Worm (Caenorhabditis elegans) whole organism, L4 larva: ENCODE results near the gene B0294.1.
A peak's percentile ranks its signal among the peaks of the same experiment; 100 is the strongest.

Experiments
- D1046.2 ChIP-seq: fragments of 200-800 bp; sonication (Bioruptor generic); IDR thresholded peaks from 2 replicates; pipeline ENCODE4 v1.3.6; 2022; ENCODE audit warnings: missing genetic modification characterization, missing compliant biosample characterization
- F10B5.3 ChIP-seq: sonication (generic microtip); optimal IDR thresholded peaks from 2 replicates; lab custom pipeline; 2016; ENCODE audit warnings: mild to moderate bottlenecking, missing genetic modification characterization, missing compliant biosample characterization
- F37D6.2 ChIP-seq: sonication (generic microtip); optimal IDR thresholded peaks from 2 replicates; lab custom pipeline; 2016; ENCODE audit warnings: mild to moderate bottlenecking, missing genetic modification characterization, missing compliant biosample characterization
- F49E8.2 ChIP-seq: sonication (generic microtip); optimal IDR thresholded peaks from 2 replicates; lab custom pipeline; 2016; ENCODE audit warnings: missing compliant biosample characterization, mild to moderate bottlenecking, missing genetic modification characterization, borderline replicate concordance
- Y105C5A.15 ChIP-seq: fragments of 200-800 bp; sonication (Bioruptor generic); IDR thresholded peaks from 2 replicates; pipeline ENCODE4 v1.3.6; 2022; ENCODE audit warnings: missing genetic modification characterization, missing compliant biosample characterization
- ZK337.2 ChIP-seq: fragments of 200-800 bp; sonication (Bioruptor generic); IDR thresholded peaks from 2 replicates; pipeline ENCODE4 v1.3.6; 2022; ENCODE audit warnings: missing genetic modification reagents, missing genetic modification characterization, missing compliant biosample characterization
- arid-1 ChIP-seq: fragments of 200-800 bp; sonication (Bioruptor generic); conservative IDR thresholded peaks from 2 replicates; pipeline ENCODE4 v1.3.6; 2022; ENCODE audit warnings: missing genetic modification reagents, missing genetic modification characterization, missing compliant biosample characterization
- ceh-44 ChIP-seq: fragments of 200-800 bp; sonication (Bioruptor generic); IDR thresholded peaks from 2 replicates; pipeline ENCODE4 v1.3.6; 2022; ENCODE audit warnings: missing genetic modification reagents, missing genetic modification characterization, missing compliant biosample characterization
- daf-12 ChIP-seq: fragments of 150-350 bp; optimal IDR thresholded peaks from 2 replicates; lab custom pipeline; 2014; ENCODE audit warnings: missing biosample characterization, missing genetic modification reagents, missing genetic modification characterization
- daf-16 ChIP-seq, 3 experiments: sonication (generic microtip); optimal IDR thresholded peaks; 2 replicates each; lab custom pipeline; 2016 to 2017; ENCODE audit warnings: missing genetic modification characterization in 3 of 3, missing genetic modification reagents in 3 of 3, mild to moderate bottlenecking in 2 of 3, missing compliant biosample characterization in 2 of 3, missing biosample characterization in 1 of 3, moderate library complexity in 1 of 3
- dmd-6 ChIP-seq: fragments of 200-800 bp; sonication (Bioruptor generic); IDR thresholded peaks from 2 replicates; pipeline ENCODE4 v1.3.6; 2022; ENCODE audit warnings: missing genetic modification reagents, missing genetic modification characterization, missing compliant biosample characterization
- dmd-9 ChIP-seq: fragments of 200-800 bp; sonication (Bioruptor generic); IDR thresholded peaks from 2 replicates; pipeline ENCODE4 v1.3.6; 2022; ENCODE audit warnings: missing genetic modification reagents, missing genetic modification characterization, missing compliant biosample characterization
- dpl-1 ChIP-seq: fragments of 150-350 bp; optimal IDR thresholded peaks from 2 replicates; lab custom pipeline; 2014; ENCODE audit warnings: missing biosample characterization, missing genetic modification reagents, missing genetic modification characterization
- duxl-1 ChIP-seq: sonication (generic microtip); optimal IDR thresholded peaks from 2 replicates; lab custom pipeline; 2016; ENCODE audit warnings: mild to moderate bottlenecking, missing genetic modification characterization, moderate library complexity, missing compliant biosample characterization; ENCODE audit not compliant: poor library complexity
- hlh-30 ChIP-seq: sonication (generic microtip); optimal IDR thresholded peaks from 2 replicates; lab custom pipeline; 2017; ENCODE audit warnings: antibody characterized with exemption, mild to moderate bottlenecking, missing genetic modification characterization, missing compliant biosample characterization; ENCODE audit not compliant: insufficient read depth
- hmg-1.1 ChIP-seq: fragments of 200-800 bp; sonication (Bioruptor generic); IDR thresholded peaks from 2 replicates; pipeline ENCODE4 v1.3.6; 2022; ENCODE audit warnings: missing genetic modification reagents, missing genetic modification characterization, missing compliant biosample characterization
- lin-13 ChIP-seq: fragments of 150-350 bp; optimal IDR thresholded peaks from 2 replicates; lab custom pipeline; 2014; ENCODE audit warnings: missing biosample characterization, missing genetic modification reagents, missing genetic modification characterization
- lin-29 ChIP-seq: fragments of 200-800 bp; sonication (Bioruptor generic); IDR thresholded peaks from 2 replicates; pipeline ENCODE4 v1.3.6; 2022; ENCODE audit warnings: missing genetic modification reagents, missing genetic modification characterization, missing compliant biosample characterization
- lin-39 ChIP-seq: fragments of 150-350 bp; optimal IDR thresholded peaks from 2 replicates; lab custom pipeline; 2014; ENCODE audit warnings: missing biosample characterization, missing genetic modification reagents, missing genetic modification characterization
- lir-3 ChIP-seq: sonication (generic microtip); optimal IDR thresholded peaks from 2 replicates; lab custom pipeline; 2016; ENCODE audit warnings: mild to moderate bottlenecking, missing genetic modification characterization, missing compliant biosample characterization
- madf-5 ChIP-seq, 2 experiments: fragments of 200-800 bp; sonication (Bioruptor generic); IDR thresholded peaks; 2 replicates each; pipeline ENCODE4 v1.3.6; 2022; ENCODE audit warnings: missing compliant biosample characterization in 2 of 2, missing genetic modification characterization in 2 of 2
- mdl-1 ChIP-seq, 2 experiments: fragments of 150-350 bp in 1 of 2; sonication (generic microtip) in 1 of 2; optimal IDR thresholded peaks; 2 replicates each; lab custom pipeline; 2014 to 2017; ENCODE audit warnings: missing biosample characterization in 2 of 2, missing genetic modification characterization in 2 of 2
- mep-1 ChIP-seq: fragments of 150-350 bp; sonication (generic microtip); optimal IDR thresholded peaks from 3 replicates; lab custom pipeline; 2014; ENCODE audit warnings: missing biosample characterization, missing genetic modification characterization
- mes-2 ChIP-seq: sonication (generic microtip); optimal IDR thresholded peaks from 2 replicates; lab custom pipeline; 2016; ENCODE audit warnings: missing genotype, mild to moderate bottlenecking, missing genetic modification characterization, missing compliant biosample characterization; ENCODE audit not compliant: poor library complexity, severe bottlenecking
- mxl-2 ChIP-seq: fragments of 200-800 bp; sonication (Bioruptor generic); conservative IDR thresholded peaks from 2 replicates; pipeline ENCODE4 v1.3.6; 2022; ENCODE audit warnings: missing genetic modification reagents, missing genetic modification characterization, missing compliant biosample characterization
- nhr-102 ChIP-seq: sonication (generic microtip); optimal IDR thresholded peaks from 2 replicates; lab custom pipeline; 2016; ENCODE audit warnings: mild to moderate bottlenecking, missing genetic modification characterization, moderate library complexity, missing compliant biosample characterization
- nhr-11 ChIP-seq: fragments of 150-350 bp; optimal IDR thresholded peaks from 2 replicates; lab custom pipeline; 2014; ENCODE audit warnings: missing biosample characterization, missing genetic modification characterization
- nhr-237 ChIP-seq: sonication (generic microtip); optimal IDR thresholded peaks from 2 replicates; lab custom pipeline; 2017; ENCODE audit warnings: missing biosample characterization, missing genetic modification characterization
- nhr-25 ChIP-seq: sonication (generic microtip); optimal IDR thresholded peaks from 2 replicates; lab custom pipeline; 2017; ENCODE audit warnings: missing genetic modification characterization, mild to moderate bottlenecking, missing compliant biosample characterization, antibody characterized with exemption, moderate library complexity, borderline replicate concordance; ENCODE audit not compliant: insufficient read depth
- nhr-28 ChIP-seq: fragments of 150-350 bp; optimal IDR thresholded peaks from 2 replicates; lab custom pipeline; 2014; ENCODE audit warnings: missing biosample characterization, missing genetic modification characterization
- nhr-77 ChIP-seq: fragments of 150-350 bp; optimal IDR thresholded peaks from 2 replicates; lab custom pipeline; 2014; ENCODE audit warnings: missing biosample characterization, missing genetic modification characterization
- pha-4 ChIP-seq, 2 experiments: fragments of 150-350 bp in 1 of 2; fragments of 200-800 bp in 1 of 2; sonication (Bioruptor generic) in 1 of 2; IDR thresholded peaks in 1 of 2; optimal IDR thresholded peaks in 1 of 2; 2 replicates each; pipeline versions ENCODE4 v1.3.6 to Lab custom; 2014 to 2022; ENCODE audit warnings: missing genetic modification characterization in 2 of 2, missing genetic modification reagents in 2 of 2, missing biosample characterization in 1 of 2, missing compliant biosample characterization in 1 of 2
- rbr-2 ChIP-seq: sonication (generic microtip); optimal IDR thresholded peaks from 2 replicates; lab custom pipeline; 2016; ENCODE audit warnings: missing genotype, missing genetic modification characterization, missing compliant biosample characterization
- sdz-12 ChIP-seq: fragments of 200-800 bp; sonication (Bioruptor generic); optimal IDR thresholded peaks from 2 replicates; lab custom pipeline; 2018; ENCODE audit warnings: mild to moderate bottlenecking, missing genetic modification characterization, missing compliant biosample characterization
- set-16 ChIP-seq: fragments of 200-800 bp; sonication (Bioruptor generic); IDR thresholded peaks from 2 replicates; pipeline ENCODE4 v1.3.6; 2022; ENCODE audit warnings: missing genetic modification reagents, missing genetic modification characterization, missing compliant biosample characterization
- snpc-1.2 ChIP-seq: fragments of 200-800 bp; sonication (Bioruptor generic); IDR thresholded peaks from 2 replicates; pipeline ENCODE4 v1.3.6; 2022; ENCODE audit warnings: missing genetic modification reagents, missing genetic modification characterization, missing compliant biosample characterization
- spr-1 ChIP-seq: sonication (generic microtip); optimal IDR thresholded peaks from 2 replicates; lab custom pipeline; 2016; ENCODE audit warnings: mild to moderate bottlenecking, missing genetic modification characterization, missing compliant biosample characterization
- spr-3 ChIP-seq: fragments of 200-800 bp; sonication (Bioruptor generic); optimal IDR thresholded peaks from 2 replicates; lab custom pipeline; 2018; ENCODE audit warnings: mild to moderate bottlenecking, missing genetic modification characterization, missing compliant biosample characterization
- unc-130 ChIP-seq: sonication (generic microtip); optimal IDR thresholded peaks from 2 replicates; lab custom pipeline; 2016; ENCODE audit warnings: missing genetic modification reagents, missing genetic modification characterization, missing compliant biosample characterization
- zfp-2 ChIP-seq: sonication (generic microtip); optimal IDR thresholded peaks from 2 replicates; lab custom pipeline; 2016; ENCODE audit warnings: mild to moderate bottlenecking, missing genetic modification characterization, missing compliant biosample characterization
- zfp-3 ChIP-seq: fragments of 200-800 bp; sonication (Bioruptor generic); conservative IDR thresholded peaks from 2 replicates; pipeline ENCODE4 v1.3.6; 2022; ENCODE audit warnings: missing genetic modification reagents, missing genetic modification characterization, missing compliant biosample characterization
- zip-2 ChIP-seq: fragments of 150-350 bp; optimal IDR thresholded peaks from 2 replicates; lab custom pipeline; 2014; ENCODE audit warnings: missing biosample characterization, missing genetic modification characterization
- ztf-11 ChIP-seq: fragments of 150-350 bp; optimal IDR thresholded peaks from 2 replicates; lab custom pipeline; 2014; ENCODE audit warnings: missing biosample characterization, missing genetic modification characterization
- ztf-7 ChIP-seq: fragments of 150-350 bp; optimal IDR thresholded peaks from 2 replicates; lab custom pipeline; 2014; ENCODE audit warnings: missing biosample characterization, missing genetic modification characterization

The B0294.1 gene

DNA sequence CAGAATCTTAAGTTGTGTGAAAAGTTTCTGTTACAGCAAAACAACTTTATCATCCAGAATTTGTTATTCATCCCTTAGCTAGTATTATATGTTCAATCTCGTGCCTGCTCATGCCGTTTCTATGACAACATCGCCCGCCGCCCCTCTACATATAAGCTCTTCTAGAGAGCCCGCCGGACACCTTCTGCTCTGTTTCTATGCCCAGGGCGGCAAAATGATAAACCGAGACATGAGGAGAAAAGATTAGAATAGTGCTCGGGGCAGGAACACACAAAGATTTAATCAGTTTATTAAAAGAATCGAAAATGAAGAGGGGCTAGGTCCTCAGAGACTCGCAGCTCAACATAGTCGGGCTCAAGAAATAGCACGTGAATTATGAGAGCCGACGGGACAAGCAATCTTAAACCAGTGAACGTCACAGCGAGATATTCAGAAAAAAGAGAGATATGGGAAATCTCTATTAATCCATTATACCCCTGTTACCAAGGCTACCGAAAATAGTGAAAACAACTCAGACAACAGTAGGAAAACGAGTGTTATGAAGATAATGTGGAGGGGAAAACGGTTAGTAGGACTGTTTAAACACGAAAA lies 8.6 kb downstream of the B0294.1 start (continued):
- TF ChIP-seq nhr-102 (tag; lab: Kevin White, UChicago) = peak; percentile 90
- 0 out of 2 replicates have a peak, but pooled peaks have one; percentile 50 for TF ChIP-seq ZK337.2 (GFP tag; lab: Robert Waterston, UW)
- no peak for TF ChIP-seq daf-12 (tag; lab: Kevin White, UChicago)
- no peak for TF ChIP-seq Y105C5A.15 (GFP tag; lab: Robert Waterston, UW)
- no peak for TF ChIP-seq set-16 (GFP tag; lab: Robert Waterston, UW)
- no peak for TF ChIP-seq lin-29
- TF ChIP-seq lir-3 (tag; lab: Kevin White, UChicago) = peak; percentile 9
- TF ChIP-seq, all 104 proteins: peak for 32

DNA sequence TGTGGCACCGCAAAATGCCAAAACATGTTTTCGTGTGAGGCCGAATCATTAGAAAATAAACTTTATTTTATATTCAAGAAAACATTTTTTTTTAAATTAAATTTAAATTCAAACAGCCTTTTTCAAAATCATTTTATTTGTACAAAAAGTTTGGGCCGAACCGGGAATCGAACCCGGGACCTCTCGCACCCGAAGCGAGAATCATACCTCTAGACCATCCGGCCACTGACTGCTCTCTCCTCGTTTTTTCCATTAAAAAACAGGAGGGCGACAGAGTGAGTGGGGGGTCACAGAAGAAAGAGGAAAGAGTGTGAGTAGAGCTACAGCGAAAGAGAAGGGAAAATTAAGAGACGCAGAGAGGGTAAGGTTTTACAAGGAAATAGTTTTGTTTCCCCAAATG lies 16.5 kb downstream of the B0294.1 start:
- TF ChIP-seq lin-13 = peak; percentile 34
- peak; percentile 46 for TF ChIP-seq lir-3 (tag; lab: Kevin White, UChicago)
- no peak for TF ChIP-seq D1046.2 (GFP tag; lab: Robert Waterston, UW)
- peak; percentile 51 for TF ChIP-seq F10B5.3 (tag; lab: Kevin White, UChicago)
- TF ChIP-seq F49E8.2 (tag; lab: Kevin White, UChicago) = peak; percentile 19
- TF ChIP-seq dmd-6 (GFP tag; lab: Robert Waterston, UW) = peak; percentile 66; the same call in 1 of the 2 replicates
- peak; percentile 65; the same call in 1 of the 2 replicates for TF ChIP-seq zfp-3 (GFP tag; lab: Robert Waterston, UW)
- 0 out of 2 replicates have a peak, but pooled peaks have one; percentile 36 for TF ChIP-seq ZK337.2 (GFP tag; lab: Robert Waterston, UW)
- peak; percentile 20 for TF ChIP-seq nhr-28 (tag; lab: Kevin White, UChicago)
- TF ChIP-seq ceh-44 (GFP tag; lab: Robert Waterston, UW) = 0 out of 2 replicates have a peak, but pooled peaks have one; percentile 31
- TF ChIP-seq rbr-2 (tag; lab: Kevin White, UChicago) = peak; percentile 58
- TF ChIP-seq mxl-2 = peak; percentile 44; the same call in 1 of the 2 replicates
- peak; percentile 44 to 49 for TF ChIP-seq daf-16 (GFP tag; optimal IDR thresholded peaks at IDR 0.05; lab: Kevin White, UChicago)
- TF ChIP-seq daf-16 (tag; optimal IDR thresholded peaks at IDR 0.05; lab: Kevin White, UChicago) = peak; percentile 68
- no peak; the same call in 1 of the 2 replicates for TF ChIP-seq arid-1 (GFP tag; lab: Robert Waterston, UW)
- TF ChIP-seq zip-2 (tag; lab: Kevin White, UChicago) = peak; percentile 12
- no peak for TF ChIP-seq mdl-1 (tag; optimal IDR thresholded peaks at IDR 0.05; lab: Kevin White, UChicago)
- TF ChIP-seq unc-130 = peak; percentile 49
- TF ChIP-seq dmd-9 = 0 out of 2 replicates have a peak, but pooled peaks have one; percentile 33
- peak; percentile 91 for TF ChIP-seq hmg-1.1 (GFP tag; lab: Robert Waterston, UW)
- peak; percentile 25 for TF ChIP-seq nhr-77 (tag; lab: Kevin White, UChicago)
- peak; percentile 17 for TF ChIP-seq dpl-1 (GFP tag; lab: Kevin White, UChicago)
- peak; percentile 44 for TF ChIP-seq F37D6.2 (tag; lab: Kevin White, UChicago)
- peak; percentile 74 for TF ChIP-seq snpc-1.2 (GFP tag; lab: Robert Waterston, UW)
- peak; percentile 53 for TF ChIP-seq zfp-2
- no peak for TF ChIP-seq ztf-11 (tag; lab: Kevin White, UChicago)
- TF ChIP-seq spr-3 = no peak
- no peak for TF ChIP-seq nhr-237 (tag; lab: Kevin White, UChicago)
- TF ChIP-seq nhr-11 (tag; lab: Kevin White, UChicago) = no peak
- no peak for TF ChIP-seq lin-39
- peak; percentile 79 for TF ChIP-seq pha-4 (GFP tag; IDR thresholded peaks at IDR 0.05; lab: Robert Waterston, UW)
- TF ChIP-seq pha-4 (tag; optimal IDR thresholded peaks at IDR 0.05; lab: Kevin White, UChicago) = no peak
- TF ChIP-seq duxl-1 (tag; lab: Kevin White, UChicago) = peak; percentile 97
- peak; percentile 64 for TF ChIP-seq spr-1 (tag; lab: Kevin White, UChicago)
- no peak for TF ChIP-seq nhr-25 (tag; lab: Kevin White, UChicago)
- peak; percentile 42 for TF ChIP-seq ztf-7 (tag; lab: Kevin White, UChicago)
- peak; percentile 45 for TF ChIP-seq sdz-12 (GFP tag; lab: Kevin White, UChicago)
- TF ChIP-seq mes-2 = peak; percentile 86
- TF ChIP-seq mep-1 = peak; percentile 76
- 0 out of 4 replicates have a peak, but pooled peaks have one; percentile 35 to 59 for TF ChIP-seq madf-5 (GFP tag; IDR thresholded peaks at IDR 0.05; lab: Robert Waterston, UW)
- TF ChIP-seq hlh-30 (tag; lab: Kevin White, UChicago) = peak; percentile 54
